Fruit fly (Drosophila melanogaster) S2 (cell line): ENCODE measurements around the gene CG11841.

Experiments
- CG8478 ChIP-seq: fragments of >200 bp; optimal IDR thresholded peaks from 2 replicates; lab custom pipeline; 2018
- CTCF ChIP-seq, 2 experiments: fragments of >200 bp; optimal IDR thresholded peaks; 2 replicates each; lab custom pipeline; 2018

CG11841 gene

dm6 chr3R:29094152-29094551, 43.3 kb downstream of the CG11841 start:
- no peak for TF ChIP-seq CG8478 (lab: Kevin White, UChicago)
- no peak for TF ChIP-seq CTCF (optimal IDR thresholded peaks at IDR 0.05; lab: Kevin White, UChicago)

dm6 chr3R:29095525-29095924, 44.7 kb downstream of the CG11841 start:
- TF ChIP-seq CTCF (optimal IDR thresholded peaks at IDR 0.05; lab: Kevin White, UChicago) (no peak), CG8478 (lab: Kevin White, UChicago) (no peak)

- TF ChIP-seq CG8478 (lab: Kevin White, UChicago) (no peak), CTCF (optimal IDR thresholded peaks at IDR 0.05; lab: Kevin White, UChicago) (no peak)
Measured at dm6 chr3R:29096009-29096443, 45.2 kb downstream of the CG11841 start.

- TF ChIP-seq CG8478 (lab: Kevin White, UChicago) (no peak), CTCF (optimal IDR thresholded peaks at IDR 0.05; lab: Kevin White, UChicago) (no peak)
Measured at dm6 chr3R:29098022-29098421, 47.2 kb downstream of the CG11841 start.
